Worm (Caenorhabditis elegans) whole organism, L1 larva: ENCODE measurements around the gene C35A5.6.

Experiments used
- C04F5.9 ChIP-seq: sonication (generic microtip); optimal IDR thresholded peaks from 2 replicates; lab custom pipeline; 2016; ENCODE audit warnings: missing genetic modification characterization, missing compliant biosample characterization
- C16A3.4 ChIP-seq: fragments of 150-350 bp; optimal IDR thresholded peaks from 2 replicates; lab custom pipeline; 2014; ENCODE audit warnings: missing biosample characterization, missing genetic modification characterization
- F16B12.6 ChIP-seq: fragments of 150-350 bp; optimal IDR thresholded peaks from 2 replicates; lab custom pipeline; 2014; ENCODE audit warnings: missing biosample characterization, missing genetic modification characterization
- Y116A8C.19 ChIP-seq: sonication (generic microtip); optimal IDR thresholded peaks from 2 replicates; lab custom pipeline; 2016; ENCODE audit warnings: missing compliant biosample characterization, missing genetic modification characterization, borderline replicate concordance
- aha-1 ChIP-seq: fragments of 150-350 bp; optimal IDR thresholded peaks from 2 replicates; lab custom pipeline; 2014; ENCODE audit warnings: missing biosample characterization, missing genetic modification characterization
- alr-1 ChIP-seq: fragments of 200-800 bp; sonication (Bioruptor generic); optimal IDR thresholded peaks from 2 replicates; lab custom pipeline; 2018; ENCODE audit warnings: borderline replicate concordance, mild to moderate bottlenecking, missing genetic modification characterization, missing compliant biosample characterization
- aly-2 ChIP-seq: fragments of 150-350 bp; optimal IDR thresholded peaks from 2 replicates; lab custom pipeline; 2014; ENCODE audit warnings: missing biosample characterization, missing genetic modification characterization
- ama-1 ChIP-seq: fragments of 150-350 bp; optimal IDR thresholded peaks from 2 replicates; lab custom pipeline; 2014
- ceh-63 ChIP-seq: fragments of 200-800 bp; sonication (Bioruptor generic); optimal IDR thresholded peaks from 2 replicates; lab custom pipeline; 2018; ENCODE audit warnings: mild to moderate bottlenecking, missing genetic modification characterization, missing compliant biosample characterization
- ceh-8 ChIP-seq: fragments of 200-800 bp; sonication (Bioruptor generic); optimal IDR thresholded peaks from 2 replicates; lab custom pipeline; 2018; ENCODE audit warnings: mild to moderate bottlenecking, missing genetic modification characterization, moderate library complexity, missing compliant biosample characterization
- ceh-82 ChIP-seq, 3 experiments: fragments of 150-350 bp in 1 of 3; sonication (generic microtip) in 2 of 3; optimal IDR thresholded peaks; 2 replicates each; lab custom pipeline; 2014 to 2017; ENCODE audit warnings: missing biosample characterization in 3 of 3, missing genetic modification characterization in 3 of 3
- ceh-88 ChIP-seq: fragments of 200-800 bp; sonication (Bioruptor generic); IDR thresholded peaks from 2 replicates; pipeline ENCODE4 v1.3.6; 2022; ENCODE audit warnings: missing genetic modification characterization, missing compliant biosample characterization
- ceh-90 ChIP-seq: sonication (generic microtip); optimal IDR thresholded peaks from 2 replicates; lab custom pipeline; 2016; ENCODE audit warnings: missing genetic modification characterization, missing compliant biosample characterization
- ces-1 ChIP-seq: fragments of 150-350 bp; optimal IDR thresholded peaks from 2 replicates; lab custom pipeline; 2014; ENCODE audit warnings: missing biosample characterization, missing genetic modification reagents, missing genetic modification characterization
- dpl-1 ChIP-seq, 3 experiments: fragments of 150-350 bp in 2 of 3; sonication (generic microtip) in 1 of 3; optimal IDR thresholded peaks; 2 replicates each; lab custom pipeline; 2014 to 2017; ENCODE audit warnings: missing biosample characterization in 3 of 3, missing genetic modification characterization in 3 of 3, missing genetic modification reagents in 3 of 3
- efl-1 ChIP-seq, 4 experiments: fragments of 150-350 bp; optimal IDR thresholded peaks in 3 of 4; peaks in 1 of 4; 1 replicate in 1 of 4; 2 replicates in 3 of 4; lab custom pipeline; 2014; ENCODE audit warnings: missing biosample characterization in 2 of 4, missing genetic modification characterization in 2 of 4, missing genetic modification reagents in 2 of 4
- egl-13 ChIP-seq: sonication (generic microtip); optimal IDR thresholded peaks from 2 replicates; lab custom pipeline; 2016; ENCODE audit warnings: missing genotype, missing genetic modification reagents, missing genetic modification characterization, missing compliant biosample characterization
- egl-27 ChIP-seq, 2 experiments: fragments of 150-350 bp in 1 of 2; sonication (generic microtip); optimal IDR thresholded peaks; 3 replicates each; lab custom pipeline; 2017 to 2018; ENCODE audit warnings: missing biosample characterization in 2 of 2, missing genetic modification characterization in 2 of 2, missing genetic modification reagents in 2 of 2
- elt-3 ChIP-seq, 6 experiments: fragments of 150-350 bp in 1 of 6; sonication (generic microtip); optimal IDR thresholded peaks; 2 replicates each; lab custom pipeline; 2017 to 2018; ENCODE audit warnings: missing biosample characterization in 6 of 6, missing genetic modification characterization in 6 of 6, inconsistent platforms in 1 of 6
- fkh-4 ChIP-seq: sonication (generic microtip); optimal IDR thresholded peaks from 2 replicates; lab custom pipeline; 2016; ENCODE audit warnings: missing compliant biosample characterization, missing genetic modification characterization, borderline replicate concordance
- grh-1 ChIP-seq: fragments of 200-800 bp; sonication (Bioruptor generic); IDR thresholded peaks from 2 replicates; pipeline ENCODE4 v1.3.6; 2022; ENCODE audit warnings: missing genetic modification reagents, missing genetic modification characterization, missing compliant biosample characterization
- hlh-4 ChIP-seq: sonication (generic microtip); optimal IDR thresholded peaks from 2 replicates; lab custom pipeline; 2016; ENCODE audit warnings: mild to moderate bottlenecking, missing genetic modification characterization, missing compliant biosample characterization
- hpl-2 ChIP-seq: fragments of 150-350 bp; optimal IDR thresholded peaks from 2 replicates; lab custom pipeline; 2014; ENCODE audit warnings: missing biosample characterization, missing genetic modification reagents, missing genetic modification characterization
- irx-1 ChIP-seq: sonication (generic microtip); optimal IDR thresholded peaks from 2 replicates; lab custom pipeline; 2016; ENCODE audit warnings: missing genetic modification characterization, missing compliant biosample characterization
- lin-13 ChIP-seq: fragments of 150-350 bp; optimal IDR thresholded peaks from 2 replicates; lab custom pipeline; 2014; ENCODE audit warnings: missing biosample characterization, missing genetic modification reagents, missing genetic modification characterization
- lin-14 ChIP-seq: fragments of 200-800 bp; sonication (Bioruptor generic); optimal IDR thresholded peaks from 2 replicates; lab custom pipeline; 2018; ENCODE audit warnings: mild to moderate bottlenecking, missing genetic modification characterization, moderate library complexity, missing compliant biosample characterization
- lin-39 ChIP-seq: fragments of 150-350 bp; optimal IDR thresholded peaks from 2 replicates; lab custom pipeline; 2014; ENCODE audit warnings: missing biosample characterization, missing genetic modification reagents, missing genetic modification characterization
- lir-3 ChIP-seq: sonication (generic microtip); optimal IDR thresholded peaks from 2 replicates; lab custom pipeline; 2016; ENCODE audit warnings: mild to moderate bottlenecking, missing genetic modification characterization, moderate library complexity, missing compliant biosample characterization; ENCODE audit not compliant: poor library complexity
- lsy-2 ChIP-seq, 2 experiments: fragments of 150-350 bp; optimal IDR thresholded peaks; 2 replicates each; lab custom pipeline; 2014; ENCODE audit warnings: missing biosample characterization in 2 of 2, missing genetic modification characterization in 2 of 2
- mab-9 ChIP-seq: fragments of 200-800 bp; sonication (Bioruptor generic); IDR thresholded peaks from 2 replicates; pipeline ENCODE4 v1.3.6; 2022; ENCODE audit warnings: missing genetic modification reagents, missing genetic modification characterization, missing compliant biosample characterization
- mdl-1 ChIP-seq, 2 experiments: fragments of 150-350 bp; optimal IDR thresholded peaks; 2 replicates each; lab custom pipeline; 2014 to 2017; ENCODE audit warnings: missing biosample characterization in 2 of 2, missing genetic modification characterization in 2 of 2, inconsistent platforms in 1 of 2
- mep-1 ChIP-seq: fragments of 150-350 bp; optimal IDR thresholded peaks from 2 replicates; lab custom pipeline; 2014; ENCODE audit warnings: missing biosample characterization, missing genetic modification characterization
- nhr-19 ChIP-seq: fragments of 200-800 bp; sonication (Bioruptor generic); conservative IDR thresholded peaks from 2 replicates; pipeline ENCODE4 v1.3.6; 2022; ENCODE audit warnings: missing genetic modification characterization, missing compliant biosample characterization
- nhr-237 ChIP-seq: fragments of 150-350 bp; optimal IDR thresholded peaks from 2 replicates; lab custom pipeline; 2014; ENCODE audit warnings: missing biosample characterization, missing genetic modification characterization
- nhr-28 ChIP-seq: fragments of 150-350 bp; optimal IDR thresholded peaks from 2 replicates; lab custom pipeline; 2014; ENCODE audit warnings: missing biosample characterization, missing genetic modification characterization
- nhr-47 ChIP-seq: sonication (generic microtip); optimal IDR thresholded peaks from 2 replicates; lab custom pipeline; 2016; ENCODE audit warnings: mild to moderate bottlenecking, missing genetic modification characterization, moderate library complexity, missing compliant biosample characterization
- nhr-76 ChIP-seq: sonication (generic microtip); optimal IDR thresholded peaks from 2 replicates; lab custom pipeline; 2017; ENCODE audit warnings: missing biosample characterization, missing genetic modification characterization
- nhr-77 ChIP-seq: fragments of 150-350 bp; optimal IDR thresholded peaks from 2 replicates; lab custom pipeline; 2014; ENCODE audit warnings: missing biosample characterization, missing genetic modification characterization
- pag-3 ChIP-seq: sonication (generic microtip); optimal IDR thresholded peaks from 2 replicates; lab custom pipeline; 2017; ENCODE audit warnings: missing genetic modification characterization, mild to moderate bottlenecking, missing compliant biosample characterization, antibody characterized with exemption, borderline replicate concordance; ENCODE audit not compliant: insufficient read depth
- pqm-1 ChIP-seq: sonication (generic microtip); optimal IDR thresholded peaks from 3 replicates; lab custom pipeline; 2017; ENCODE audit warnings: missing biosample characterization, missing genetic modification characterization
- skn-1 ChIP-seq: fragments of 150-350 bp; optimal IDR thresholded peaks from 2 replicates; lab custom pipeline; 2014; ENCODE audit warnings: missing biosample characterization, missing genetic modification characterization
- snpc-4 ChIP-seq: fragments of 150-350 bp; optimal IDR thresholded peaks from 2 replicates; lab custom pipeline; 2014; ENCODE audit warnings: missing biosample characterization, missing genetic modification characterization
- snu-23 ChIP-seq: sonication (generic microtip); optimal IDR thresholded peaks from 2 replicates; lab custom pipeline; 2016; ENCODE audit warnings: missing genetic modification characterization, missing compliant biosample characterization
- sox-4 ChIP-seq: sonication (generic microtip); optimal IDR thresholded peaks from 2 replicates; lab custom pipeline; 2016; ENCODE audit warnings: missing genetic modification characterization, missing compliant biosample characterization
- sptf-1 ChIP-seq: fragments of 150-350 bp; optimal IDR thresholded peaks from 2 replicates; lab custom pipeline; 2014; ENCODE audit warnings: missing biosample characterization, missing genetic modification characterization
- tbx-2 ChIP-seq: sonication (generic microtip); optimal IDR thresholded peaks from 2 replicates; lab custom pipeline; 2016; ENCODE audit warnings: missing genetic modification characterization, missing compliant biosample characterization
- tlp-1 ChIP-seq: fragments of 150-350 bp; optimal IDR thresholded peaks from 2 replicates; lab custom pipeline; 2014; ENCODE audit warnings: missing biosample characterization, missing genetic modification characterization
- unc-130 ChIP-seq: fragments of 150-350 bp; optimal IDR thresholded peaks from 2 replicates; lab custom pipeline; 2017; ENCODE audit warnings: missing biosample characterization, missing genetic modification characterization, inconsistent platforms
- unc-30 ChIP-seq: sonication (generic microtip); optimal IDR thresholded peaks from 2 replicates; lab custom pipeline; 2017; ENCODE audit warnings: missing biosample characterization, missing genetic modification characterization
- vab-15 ChIP-seq: sonication (generic microtip); optimal IDR thresholded peaks from 2 replicates; lab custom pipeline; 2017; ENCODE audit warnings: missing genotype, mild to moderate bottlenecking, missing genetic modification characterization, missing compliant biosample characterization
- ztf-11 ChIP-seq, 2 experiments: sonication (generic microtip); optimal IDR thresholded peaks; 2 replicates each; lab custom pipeline; 2016 to 2017; ENCODE audit warnings: missing genetic modification characterization in 2 of 2, missing biosample characterization in 1 of 2, missing compliant biosample characterization in 1 of 2
- ztf-4 ChIP-seq: fragments of 150-350 bp; optimal IDR thresholded peaks from 2 replicates; lab custom pipeline; 2014; ENCODE audit warnings: missing biosample characterization, missing genetic modification characterization

C35A5.6 gene

DNA sequence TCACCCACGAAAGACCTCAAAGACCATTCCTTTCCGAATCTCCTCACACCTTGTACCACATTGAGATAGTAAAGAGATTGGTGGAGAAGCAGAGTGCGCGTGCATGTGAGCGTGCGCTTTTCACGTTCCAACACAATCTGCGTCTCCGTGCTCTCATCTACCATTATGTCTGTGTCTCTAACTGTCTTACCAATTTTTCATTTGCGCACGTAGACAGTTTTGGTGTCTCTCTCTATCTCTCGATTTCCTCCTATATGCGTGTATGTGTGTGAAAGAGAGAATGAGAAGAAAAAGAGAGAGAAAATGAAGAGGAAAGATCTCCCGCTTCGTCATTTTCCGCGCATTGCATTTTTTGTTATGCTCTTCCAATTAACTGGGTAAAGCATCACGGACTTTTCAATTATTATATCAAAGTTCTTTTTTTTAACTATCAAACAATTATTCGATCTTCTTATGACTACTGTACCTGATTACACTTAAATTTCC, 42.3 kb upstream of the C35A5.6 start (continued):
- TF ChIP-seq sptf-1 (tag; lab: Kevin White, UChicago) (no peak), lin-14 (GFP tag; lab: Kevin White, UChicago) (peak; percentile 100), ceh-8 (GFP tag; lab: Kevin White, UChicago) (peak; percentile 77), ces-1 (GFP tag; lab: Kevin White, UChicago) (peak; percentile 26), nhr-237 (peak; percentile 96), unc-30 (tag; lab: Kevin White, UChicago) (no peak), tbx-2 (tag; lab: Kevin White, UChicago) (peak; percentile 95), efl-1 (optimal IDR thresholded peaks at IDR 0.05; lab: Kevin White, UChicago) (peak; percentile 85 to 91), efl-1 (GFP tag; optimal IDR thresholded peaks at IDR 0.05 in 1 of 2; lab: Kevin White, UChicago) (peak; percentile 55 to 96), ztf-4 (peak; percentile 96), ceh-88 (GFP tag; lab: Robert Waterston, UW) (peak; percentile 72; the same call in 1 of the 2 replicates), nhr-19 (GFP tag; lab: Robert Waterston, UW) (peak; percentile 93), aha-1 (tag; lab: Kevin White, UChicago) (peak; percentile 100), dpl-1 (GFP tag; optimal IDR thresholded peaks at IDR 0.05; lab: Kevin White, UChicago) (peak; percentile 62 to 71 (median 64)), nhr-47 (tag; lab: Kevin White, UChicago) (peak; percentile 95), sox-4 (tag; lab: Kevin White, UChicago) (peak; percentile 80), lin-39 (tag; lab: Kevin White, UChicago) (peak; percentile 55), mdl-1 (tag; optimal IDR thresholded peaks at IDR 0.05; lab: Kevin White, UChicago) (peak; percentile 90 to 99), hpl-2 (peak; percentile 44), mep-1 (tag; lab: Kevin White, UChicago) (peak; percentile 95), hlh-4 (tag; lab: Kevin White, UChicago) (no peak), nhr-76 (tag; lab: Kevin White, UChicago) (peak; percentile 47), lir-3 (peak; percentile 75), nhr-28 (tag; lab: Kevin White, UChicago) (no peak), skn-1 (tag; lab: Kevin White, UChicago) (peak; percentile 77), irx-1 (tag; lab: Kevin White, UChicago) (peak; percentile 84), snu-23 (peak; percentile 98), ceh-63 (GFP tag; lab: Kevin White, UChicago) (no peak), unc-130 (tag; lab: Kevin White, UChicago) (peak; percentile 74), ceh-90 (tag; lab: Kevin White, UChicago) (peak; percentile 9), ztf-11 (tag; optimal IDR thresholded peaks at IDR 0.05; lab: Kevin White, UChicago) (peak in 1 of 2 experiments; percentile 46), pag-3 (tag; lab: Kevin White, UChicago) (no peak), snpc-4 (peak; percentile 60), aly-2 (peak; percentile 78), ceh-82 (tag; optimal IDR thresholded peaks at IDR 0.05; lab: Kevin White, UChicago) (peak; percentile 93 to 95 (median 94)), vab-15 (tag; lab: Kevin White, UChicago) (peak; percentile 67), lsy-2 (tag; optimal IDR thresholded peaks at IDR 0.05; lab: Kevin White, UChicago) (peak; percentile 85 to 93), egl-13 (tag; lab: Kevin White, UChicago) (peak; percentile 93), F16B12.6 (tag; lab: Kevin White, UChicago) (peak; percentile 24), alr-1 (no peak), mab-9 (GFP tag; lab: Robert Waterston, UW) (peak; percentile 80), grh-1 (GFP tag; lab: Robert Waterston, UW) (peak; percentile 74), egl-27 (tag; optimal IDR thresholded peaks at IDR 0.05; lab: Kevin White, UChicago) (peak; percentile 92 to 99), pqm-1 (tag; lab: Kevin White, UChicago) (peak; percentile 38), tlp-1 (tag; lab: Kevin White, UChicago) (no peak), fkh-4 (tag; lab: Kevin White, UChicago) (no peak), ama-1 (lab: Kevin White, UChicago) (peak; percentile 76), C04F5.9 (tag; lab: Kevin White, UChicago) (peak; percentile 50), Y116A8C.19 (no peak), C16A3.4 (tag; lab: Kevin White, UChicago) (peak; percentile 95), lin-13 (GFP tag; lab: Kevin White, UChicago) (peak; percentile 89), elt-3 (tag; optimal IDR thresholded peaks at IDR 0.05; lab: Kevin White, UChicago) (peak in 4 of 6 experiments; percentile 90 to 97 (median 93)), nhr-77 (tag; lab: Kevin White, UChicago) (peak; percentile 96)
